Worm (Caenorhabditis elegans) whole organism, L2 larva: Measurements from ENCODE around the gene T10D4.14.

Experiments used
- R02D3.7 ChIP-seq: fragments of 150-350 bp; optimal IDR thresholded peaks from 2 replicates; lab custom pipeline; 2014; ENCODE audit warnings: missing biosample characterization, missing genetic modification characterization
- blmp-1 ChIP-seq: sonication (generic microtip); optimal IDR thresholded peaks from 2 replicates; lab custom pipeline; 2017; ENCODE audit warnings: missing genetic modification characterization, mild to moderate bottlenecking, missing compliant biosample characterization, antibody characterized with exemption, moderate library complexity; ENCODE audit not compliant: insufficient read depth
- egl-27 ChIP-seq: sonication (generic microtip); optimal IDR thresholded peaks from 3 replicates; lab custom pipeline; 2017; ENCODE audit warnings: missing biosample characterization, missing genetic modification reagents, missing genetic modification characterization
- mdl-1 ChIP-seq, 2 experiments: fragments of 150-350 bp in 1 of 2; sonication (generic microtip) in 1 of 2; optimal IDR thresholded peaks; 2 replicates each; lab custom pipeline; 2017; ENCODE audit warnings: missing biosample characterization in 2 of 2, missing genetic modification characterization in 2 of 2
- nhr-11 ChIP-seq: fragments of 150-350 bp; optimal IDR thresholded peaks from 2 replicates; lab custom pipeline; 2014; ENCODE audit warnings: missing biosample characterization, missing genetic modification characterization
- nhr-12 ChIP-seq: fragments of 150-350 bp; optimal IDR thresholded peaks from 2 replicates; lab custom pipeline; 2014; ENCODE audit warnings: missing biosample characterization, missing genetic modification characterization

ce11 chrII:3149521-3150190 is 1.9 kb downstream of the T10D4.14 start, which contains the start of the genes T10D4.11 and T10D4.1:
- TF ChIP-seq egl-27 (tag; lab: Kevin White, UChicago) (no peak), mdl-1 (tag; optimal IDR thresholded peaks at IDR 0.05; lab: Kevin White, UChicago) (no peak), nhr-11 (tag; lab: Kevin White, UChicago) (no peak), nhr-12 (tag; lab: Kevin White, UChicago) (no peak), blmp-1 (tag; lab: Kevin White, UChicago) (no peak), R02D3.7 (tag; lab: Kevin White, UChicago) (no peak)
